Worm (Caenorhabditis elegans) whole organism, young adult: ENCODE results near the gene ebp-2.

ENCODE experiments used
- B0019.2 ChIP-seq: fragments of 200-800 bp; sonication (Bioruptor generic); conservative IDR thresholded peaks from 2 replicates; pipeline ENCODE4 v1.3.6; 2022; ENCODE audit warnings: missing genetic modification reagents, missing genetic modification characterization, missing compliant biosample characterization
- B0035.1 ChIP-seq: sonication (generic microtip); optimal IDR thresholded peaks from 2 replicates; lab custom pipeline; 2016; ENCODE audit warnings: missing genetic modification characterization, mild to moderate bottlenecking, missing compliant biosample characterization, missing genotype, missing genetic modification reagents
- F10E7.11 ChIP-seq: sonication (generic microtip); optimal IDR thresholded peaks from 2 replicates; lab custom pipeline; 2017; ENCODE audit warnings: mild to moderate bottlenecking, missing genetic modification characterization, moderate library complexity, missing compliant biosample characterization
- F23B12.7 ChIP-seq: sonication (generic microtip); optimal IDR thresholded peaks from 2 replicates; lab custom pipeline; 2017; ENCODE audit warnings: missing genetic modification characterization, mild to moderate bottlenecking, missing compliant biosample characterization, antibody characterized with exemption, moderate library complexity; ENCODE audit not compliant: insufficient read depth
- F33H1.4 ChIP-seq: fragments of 200-800 bp; sonication (Bioruptor generic); IDR thresholded peaks from 2 replicates; pipeline ENCODE4 v1.3.6; 2022; ENCODE audit warnings: missing genetic modification reagents, missing genetic modification characterization, missing compliant biosample characterization
- F49E8.2 ChIP-seq: sonication (generic microtip); optimal IDR thresholded peaks from 3 replicates; lab custom pipeline; 2017; ENCODE audit warnings: missing genetic modification characterization, mild to moderate bottlenecking, missing compliant biosample characterization, antibody characterized with exemption, moderate library complexity; ENCODE audit not compliant: insufficient read depth
- T26A5.8 ChIP-seq: sonication (generic microtip); optimal IDR thresholded peaks from 2 replicates; lab custom pipeline; 2016; ENCODE audit warnings: missing genetic modification characterization, missing compliant biosample characterization
- Y53G8AR.9 ChIP-seq: fragments of 200-800 bp; sonication (Bioruptor generic); conservative IDR thresholded peaks from 2 replicates; pipeline ENCODE4 v1.3.6; 2022; ENCODE audit warnings: missing genetic modification reagents, missing genetic modification characterization, missing compliant biosample characterization
- Y79H2A.3 ChIP-seq: fragments of 200-800 bp; sonication (Bioruptor generic); conservative IDR thresholded peaks from 2 replicates; pipeline ENCODE4 v1.3.6; 2022; ENCODE audit warnings: missing genetic modification reagents, missing genetic modification characterization, missing compliant biosample characterization
- Y95B8A.8 ChIP-seq: fragments of 200-800 bp; sonication (Bioruptor generic); IDR thresholded peaks from 2 replicates; pipeline ENCODE4 v1.3.6; 2022; ENCODE audit warnings: missing genetic modification reagents, missing genetic modification characterization, missing compliant biosample characterization
- ZK185.1 ChIP-seq: sonication (generic microtip); optimal IDR thresholded peaks from 2 replicates; lab custom pipeline; 2016; ENCODE audit warnings: mild to moderate bottlenecking, missing genetic modification characterization, missing compliant biosample characterization; ENCODE audit not compliant: poor library complexity, severe bottlenecking
- aptf-3 ChIP-seq: fragments of 200-800 bp; sonication (Bioruptor generic); IDR thresholded peaks from 2 replicates; pipeline ENCODE4 v1.3.6; 2022; ENCODE audit warnings: missing genetic modification characterization, missing compliant biosample characterization
- atf-7 ChIP-seq: sonication (generic microtip); optimal IDR thresholded peaks from 2 replicates; lab custom pipeline; 2017; ENCODE audit warnings: mild to moderate bottlenecking, missing genetic modification characterization, missing compliant biosample characterization
- athp-1 ChIP-seq: sonication (generic microtip); optimal IDR thresholded peaks from 2 replicates; lab custom pipeline; 2017; ENCODE audit warnings: mild to moderate bottlenecking, missing genetic modification characterization, missing compliant biosample characterization
- attf-6 ChIP-seq: fragments of 200-800 bp; sonication (Bioruptor generic); IDR thresholded peaks from 2 replicates; pipeline ENCODE4 v1.3.6; 2022; ENCODE audit warnings: missing genetic modification reagents, missing genetic modification characterization, missing compliant biosample characterization
- cebp-1 ChIP-seq, 2 experiments: fragments of 200-800 bp in 1 of 2; sonication (Bioruptor generic) in 1 of 2; sonication (generic microtip) in 1 of 2; IDR thresholded peaks in 1 of 2; optimal IDR thresholded peaks in 1 of 2; 2 replicates each; pipeline versions ENCODE4 v1.3.6 to Lab custom; 2017 to 2022; ENCODE audit warnings: missing compliant biosample characterization in 2 of 2, missing genetic modification characterization in 2 of 2, mild to moderate bottlenecking in 1 of 2, missing genetic modification reagents in 1 of 2, moderate library complexity in 1 of 2
- cebp-2 ChIP-seq: fragments of 200-800 bp; sonication (Bioruptor generic); IDR thresholded peaks from 2 replicates; pipeline ENCODE4 v1.3.6; 2022; ENCODE audit warnings: missing genetic modification characterization, missing compliant biosample characterization
- ceh-100 ChIP-seq: fragments of 200-800 bp; sonication (Bioruptor generic); IDR thresholded peaks from 2 replicates; pipeline ENCODE4 v1.3.6; 2022; ENCODE audit warnings: missing genetic modification reagents, missing genetic modification characterization, missing compliant biosample characterization
- dpff-1 ChIP-seq: sonication (generic microtip); optimal IDR thresholded peaks from 2 replicates; lab custom pipeline; 2017; ENCODE audit warnings: mild to moderate bottlenecking, missing genetic modification characterization, missing compliant biosample characterization
- egl-18 ChIP-seq: fragments of 200-800 bp; sonication (Bioruptor generic); IDR thresholded peaks from 2 replicates; pipeline ENCODE4 v1.3.6; 2022; ENCODE audit warnings: missing genetic modification reagents, missing genetic modification characterization, missing compliant biosample characterization
- egl-44 ChIP-seq: fragments of 200-800 bp; sonication (Bioruptor generic); IDR thresholded peaks from 2 replicates; pipeline ENCODE4 v1.3.6; 2022; ENCODE audit warnings: missing genetic modification reagents, missing genetic modification characterization, missing compliant biosample characterization
- egrh-3 ChIP-seq: fragments of 200-800 bp; sonication (Bioruptor generic); IDR thresholded peaks from 2 replicates; pipeline ENCODE4 v1.3.6; 2022; ENCODE audit warnings: missing genetic modification reagents, missing genetic modification characterization, missing compliant biosample characterization
- ekl-4 ChIP-seq: fragments of 200-800 bp; sonication (Bioruptor generic); IDR thresholded peaks from 2 replicates; pipeline ENCODE4 v1.3.6; 2022; ENCODE audit warnings: missing genetic modification reagents, missing genetic modification characterization, missing compliant biosample characterization
- gei-17 ChIP-seq: fragments of 200-800 bp; sonication (Bioruptor generic); optimal IDR thresholded peaks from 2 replicates; lab custom pipeline; 2018; ENCODE audit warnings: mild to moderate bottlenecking, missing genetic modification characterization, missing compliant biosample characterization
- him-1 ChIP-seq: sonication (generic microtip); optimal IDR thresholded peaks from 2 replicates; lab custom pipeline; 2016; ENCODE audit warnings: missing genotype, missing genetic modification reagents, missing genetic modification characterization, missing compliant biosample characterization
- hlh-12 ChIP-seq: sonication (generic microtip); optimal IDR thresholded peaks from 2 replicates; lab custom pipeline; 2016; ENCODE audit warnings: missing genetic modification characterization, missing compliant biosample characterization
- hmg-1.2 ChIP-seq: fragments of 200-800 bp; sonication (Bioruptor generic); IDR thresholded peaks from 2 replicates; pipeline ENCODE4 v1.3.6; 2022; ENCODE audit warnings: missing genetic modification reagents, missing genetic modification characterization, missing compliant biosample characterization
- hrde-1 ChIP-seq: sonication (generic microtip); optimal IDR thresholded peaks from 2 replicates; lab custom pipeline; 2016; ENCODE audit warnings: missing genetic modification characterization, mild to moderate bottlenecking, missing compliant biosample characterization, moderate library complexity, missing genotype, missing genetic modification reagents, borderline replicate concordance
- hsf-1 ChIP-seq: fragments of 200-800 bp; sonication (Bioruptor generic); IDR thresholded peaks from 2 replicates; pipeline ENCODE4 v1.3.6; 2022; ENCODE audit warnings: missing genetic modification reagents, missing genetic modification characterization, missing compliant biosample characterization
- let-526 ChIP-seq: fragments of 200-800 bp; sonication (Bioruptor generic); IDR thresholded peaks from 2 replicates; pipeline ENCODE4 v1.3.6; 2022; ENCODE audit warnings: missing genetic modification reagents, missing genetic modification characterization, missing compliant biosample characterization
- lin-54 ChIP-seq: fragments of 200-800 bp; sonication (Bioruptor generic); optimal IDR thresholded peaks from 2 replicates; lab custom pipeline; 2018; ENCODE audit warnings: mild to moderate bottlenecking, missing genetic modification characterization, missing compliant biosample characterization
- madf-10 ChIP-seq: sonication (generic microtip); optimal IDR thresholded peaks from 2 replicates; lab custom pipeline; 2016; ENCODE audit warnings: mild to moderate bottlenecking, missing genetic modification characterization, missing compliant biosample characterization
- madf-3 ChIP-seq: fragments of 200-800 bp; sonication (Bioruptor generic); IDR thresholded peaks from 2 replicates; pipeline ENCODE4 v1.3.6; 2022; ENCODE audit warnings: missing genetic modification reagents, missing genetic modification characterization, missing compliant biosample characterization
- madf-6 ChIP-seq: fragments of 200-800 bp; sonication (Bioruptor generic); IDR thresholded peaks from 2 replicates; pipeline ENCODE4 v1.3.6; 2022; ENCODE audit warnings: missing genetic modification reagents, missing genetic modification characterization, missing compliant biosample characterization
- mcd-1 ChIP-seq: fragments of 200-800 bp; sonication (Bioruptor generic); IDR thresholded peaks from 2 replicates; pipeline ENCODE4 v1.3.6; 2022; ENCODE audit warnings: missing genetic modification reagents, missing genetic modification characterization, missing compliant biosample characterization
- nhr-80 ChIP-seq: sonication (generic microtip); optimal IDR thresholded peaks from 2 replicates; lab custom pipeline; 2016; ENCODE audit warnings: missing genetic modification characterization, missing compliant biosample characterization
- repo-1 ChIP-seq: sonication (generic microtip); optimal IDR thresholded peaks from 2 replicates; lab custom pipeline; 2017; ENCODE audit warnings: mild to moderate bottlenecking, missing genetic modification characterization, missing compliant biosample characterization
- snpc-4 ChIP-seq, 5 experiments: fragments of 150-350 bp in 1 of 5; sonication (generic microtip) in 4 of 5; optimal IDR thresholded peaks; 2 replicates each; lab custom pipeline; 2014 to 2018; ENCODE audit warnings: missing genetic modification characterization in 5 of 5, missing biosample characterization in 3 of 5, antibody characterized with exemption in 2 of 5, mild to moderate bottlenecking in 2 of 5, missing compliant biosample characterization in 2 of 5, missing genotype in 2 of 5, moderate library complexity in 2 of 5, missing genetic modification reagents in 1 of 5
- tbp1 ChIP-seq: fragments of 200-800 bp; sonication (Bioruptor generic); optimal IDR thresholded peaks from 2 replicates; lab custom pipeline; 2018; ENCODE audit warnings: mild to moderate bottlenecking, missing genetic modification characterization, missing compliant biosample characterization
- tlf-1 ChIP-seq: fragments of 200-800 bp; sonication (Bioruptor generic); optimal IDR thresholded peaks from 2 replicates; lab custom pipeline; 2018; ENCODE audit warnings: mild to moderate bottlenecking, missing genetic modification characterization, missing compliant biosample characterization
- unc-130 ChIP-seq: sonication (generic microtip); optimal IDR thresholded peaks from 2 replicates; lab custom pipeline; 2016; ENCODE audit warnings: missing genetic modification reagents, missing genetic modification characterization, missing compliant biosample characterization
- zfh-2 ChIP-seq: fragments of 200-800 bp; sonication (Bioruptor generic); conservative IDR thresholded peaks from 2 replicates; pipeline ENCODE4 v1.3.6; 2022; ENCODE audit warnings: missing genetic modification reagents, missing genetic modification characterization, missing compliant biosample characterization
- ztf-18 ChIP-seq: sonication (generic microtip); optimal IDR thresholded peaks from 2 replicates; lab custom pipeline; 2016; ENCODE audit warnings: missing genotype, mild to moderate bottlenecking, missing genetic modification characterization, missing compliant biosample characterization
- ztf-25 ChIP-seq: fragments of 200-800 bp; sonication (Bioruptor generic); IDR thresholded peaks from 2 replicates; pipeline ENCODE4 v1.3.6; 2022; ENCODE audit warnings: missing genetic modification reagents, missing genetic modification characterization, missing compliant biosample characterization

The ebp-2 gene

ce11 chrII:11455140-11455539 is 12.6 kb downstream of the ebp-2 start (continued):
- no peak for TF ChIP-seq ZK185.1 (tag; lab: Kevin White, UChicago)
- TF ChIP-seq aptf-3, result no peak
- no peak for TF ChIP-seq T26A5.8

ce11 chrII:11455715-11456114 is 13.2 kb downstream of the ebp-2 start:
- TF ChIP-seq F33H1.4 (GFP tag; lab: Robert Waterston, UW) (peak; percentile 26; the same call in 1 of the 2 replicates), hmg-1.2 (peak; percentile 18; the same call in 1 of the 2 replicates), egl-44 (GFP tag; lab: Robert Waterston, UW) (peak; percentile 43; the same call in 1 of the 2 replicates), cebp-1 (GFP tag; IDR thresholded peaks at IDR 0.05; lab: Robert Waterston, UW) (no peak), cebp-1 (tag; optimal IDR thresholded peaks at IDR 0.05; lab: Kevin White, UChicago) (peak; percentile 3), madf-3 (peak; percentile 69; the same call in 1 of the 2 replicates), mcd-1 (GFP tag; lab: Robert Waterston, UW) (peak; percentile 24; the same call in 1 of the 2 replicates), atf-7 (no peak), madf-10 (no peak), him-1 (tag; lab: Kevin White, UChicago) (peak; percentile 31), unc-130 (GFP tag; lab: Kevin White, UChicago) (no peak), tlf-1 (GFP tag; lab: Kevin White, UChicago) (peak; percentile 2), ekl-4 (GFP tag; lab: Robert Waterston, UW) (peak; percentile 68; the same call in 1 of the 2 replicates), F10E7.11 (tag; lab: Kevin White, UChicago) (no peak), egl-18 (GFP tag; lab: Robert Waterston, UW) (no peak), F49E8.2 (tag; lab: Kevin White, UChicago) (peak; percentile 42), madf-6 (GFP tag; lab: Robert Waterston, UW) (peak; percentile 67), athp-1 (no peak), lin-54 (GFP tag; lab: Kevin White, UChicago) (peak; percentile 21), repo-1 (peak; percentile 24), tbp1 (peak; percentile 0), hrde-1 (peak; percentile 68), hsf-1 (peak; percentile 70; the same call in 1 of the 2 replicates), Y79H2A.3 (GFP tag; lab: Robert Waterston, UW) (peak; percentile 84; the same call in 1 of the 2 replicates), hlh-12 (tag; lab: Kevin White, UChicago) (no peak), Y53G8AR.9 (no peak)

ce11 chrII:11459883-11460282 is 17.4 kb downstream of the ebp-2 start:
- TF ChIP-seq B0019.2 (GFP tag; lab: Robert Waterston, UW) (no peak), nhr-80 (tag; lab: Kevin White, UChicago) (peak; percentile 55), Y95B8A.8 (GFP tag; lab: Robert Waterston, UW) (no peak), F23B12.7 (tag; lab: Kevin White, UChicago) (no peak)

- TF ChIP-seq attf-6 (GFP tag; lab: Robert Waterston, UW) (no peak), snpc-4 (GFP tag; optimal IDR thresholded peaks at IDR 0.05; lab: Kevin White, UChicago) (no peak), snpc-4 (tag; optimal IDR thresholded peaks at IDR 0.05; lab: Kevin White, UChicago) (no peak), ztf-18 (tag; lab: Kevin White, UChicago) (no peak), madf-3 (no peak), dpff-1 (tag; lab: Kevin White, UChicago) (no peak), madf-6 (GFP tag; lab: Robert Waterston, UW) (no peak), ztf-25 (no peak), ceh-100 (no peak), B0035.1 (tag; lab: Kevin White, UChicago) (no peak), egrh-3 (GFP tag; lab: Robert Waterston, UW) (no peak), ekl-4 (GFP tag; lab: Robert Waterston, UW) (no peak), zfh-2 (GFP tag; lab: Robert Waterston, UW) (no peak), cebp-2 (GFP tag; lab: Robert Waterston, UW) (no peak), let-526 (GFP tag; lab: Robert Waterston, UW) (no peak), ZK185.1 (tag; lab: Kevin White, UChicago) (no peak), gei-17 (GFP tag; lab: Kevin White, UChicago) (no peak)
Observed at ce11 chrII:11463899-11464298, 21.4 kb downstream of the ebp-2 start.
